Fruit fly (Drosophila melanogaster): Measurements from ENCODE around the gene Tsf2.

dm6 chr3L:12534318-12534717 lies 794 bp upstream of the Tsf2 start, which contains the start of gene Pmm2:
- TF ChIP-seq psq (optimal IDR thresholded peaks at IDR 0.05) (no peak), EcR (GFP tag; optimal IDR thresholded peaks at IDR 0.05) (no peak), usp (GFP tag; optimal IDR thresholded peaks at IDR 0.05) (no peak), pan (optimal IDR thresholded peaks at IDR 0.05) (no peak), CG8478 (optimal IDR thresholded peaks at IDR 0.05) (no peak)

Measured in whole organism.